Worm (Caenorhabditis elegans) whole organism, L2 larva: ENCODE data around the gene K11C4.2.

Experiments used
- C34F6.9 ChIP-seq: fragments of 150-350 bp; optimal IDR thresholded peaks from 2 replicates; lab custom pipeline; 2014; ENCODE audit warnings: missing biosample characterization, missing genetic modification characterization
- ama-1 ChIP-seq: fragments of 150-350 bp; optimal IDR thresholded peaks from 2 replicates; lab custom pipeline; 2018; ENCODE audit warnings: inconsistent platforms
- elt-3 ChIP-seq: sonication (generic microtip); optimal IDR thresholded peaks from 2 replicates; lab custom pipeline; 2017; ENCODE audit warnings: missing biosample characterization, missing genetic modification characterization
- lsy-2 ChIP-seq, 2 experiments: fragments of 150-350 bp in 1 of 2; sonication (generic microtip) in 1 of 2; optimal IDR thresholded peaks; 2 replicates each; lab custom pipeline; 2014 to 2017; ENCODE audit warnings: missing biosample characterization in 2 of 2, missing genetic modification characterization in 2 of 2
- mdl-1 ChIP-seq, 2 experiments: fragments of 150-350 bp in 1 of 2; sonication (generic microtip) in 1 of 2; optimal IDR thresholded peaks; 2 replicates each; lab custom pipeline; 2017; ENCODE audit warnings: missing biosample characterization in 2 of 2, missing genetic modification characterization in 2 of 2
- nhr-12 ChIP-seq: fragments of 150-350 bp; optimal IDR thresholded peaks from 2 replicates; lab custom pipeline; 2014; ENCODE audit warnings: missing biosample characterization, missing genetic modification characterization
- nhr-23 ChIP-seq: fragments of 150-350 bp; optimal IDR thresholded peaks from 2 replicates; lab custom pipeline; 2014; ENCODE audit warnings: missing biosample characterization, missing genetic modification reagents, missing genetic modification characterization
- nhr-237 ChIP-seq: fragments of 150-350 bp; optimal IDR thresholded peaks from 2 replicates; lab custom pipeline; 2014; ENCODE audit warnings: missing biosample characterization, missing genetic modification characterization
- skn-1 ChIP-seq: sonication (generic microtip); optimal IDR thresholded peaks from 2 replicates; lab custom pipeline; 2017; ENCODE audit warnings: missing biosample characterization, missing genetic modification characterization
- snpc-4 ChIP-seq: fragments of 150-350 bp; optimal IDR thresholded peaks from 2 replicates; lab custom pipeline; 2014; ENCODE audit warnings: missing biosample characterization, missing genetic modification characterization
- unc-39 ChIP-seq: fragments of 150-350 bp; optimal IDR thresholded peaks from 2 replicates; lab custom pipeline; 2014; ENCODE audit warnings: missing biosample characterization, missing genetic modification characterization
- zag-1 ChIP-seq: fragments of 150-350 bp; optimal IDR thresholded peaks from 2 replicates; lab custom pipeline; 2014; ENCODE audit warnings: missing biosample characterization, missing genetic modification characterization

ce11 chrV:6901943-6902549 lies 7.2 kb downstream of the K11C4.2 start:
- TF ChIP-seq elt-3 (tag; lab: Kevin White, UChicago) (no peak), C34F6.9 (tag; lab: Kevin White, UChicago) (no peak), ama-1 (lab: Kevin White, UChicago) (no peak), nhr-12 (tag; lab: Kevin White, UChicago) (no peak), unc-39 (tag; lab: Kevin White, UChicago) (no peak), snpc-4 (tag; lab: Kevin White, UChicago) (no peak), mdl-1 (tag; optimal IDR thresholded peaks at IDR 0.05; lab: Kevin White, UChicago) (no peak), zag-1 (no peak), lsy-2 (tag; optimal IDR thresholded peaks at IDR 0.05; lab: Kevin White, UChicago) (no peak), skn-1 (tag; lab: Kevin White, UChicago) (no peak), nhr-23 (tag; lab: Kevin White, UChicago) (no peak), nhr-237 (no peak)
